Fruit fly (Drosophila melanogaster): Measurements from ENCODE around the gene CG7800.
A peak's percentile ranks its signal among the peaks of the same experiment; 100 is the strongest.

Gene CG7800

dm6 chr3R:8251532-8251931 is 33.8 kb downstream of the CG7800 start:
- TF ChIP-seq CG12768 (GFP tag; optimal IDR thresholded peaks at IDR 0.05) (no peak), CG7045 (GFP tag; optimal IDR thresholded peaks at IDR 0.05) (no peak), CG7101 (tag; optimal IDR thresholded peaks at IDR 0.05) (no peak), pad (GFP tag; optimal IDR thresholded peaks at IDR 0.05) (no peak), CG1620 (GFP tag; optimal IDR thresholded peaks at IDR 0.05) (no peak)

DNA sequence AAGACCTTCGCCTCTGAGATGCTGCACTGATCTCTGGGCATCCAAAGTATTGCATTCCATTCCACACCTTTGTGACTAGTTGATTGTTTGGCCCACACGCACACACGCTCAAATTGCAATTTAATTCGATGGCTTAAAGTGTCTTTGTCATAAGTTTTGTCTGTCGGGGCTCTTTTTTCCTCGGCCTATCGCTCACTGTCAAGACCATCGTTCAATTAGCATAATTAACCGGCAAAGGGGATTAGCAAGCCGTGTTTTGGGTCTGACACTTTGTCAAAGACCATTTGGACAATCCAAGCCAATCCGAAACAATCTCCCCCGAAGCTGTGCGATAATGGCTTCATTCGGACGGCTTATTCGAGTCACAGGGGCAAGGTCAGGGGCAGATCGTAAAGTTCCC is 36.6 kb downstream of the CG7800 start:
- TF ChIP-seq bab1 (GFP tag; optimal IDR thresholded peaks at IDR 0.05): no peak
- TF ChIP-seq CG7045 (GFP tag; optimal IDR thresholded peaks at IDR 0.05): no peak
- TF ChIP-seq CG33017 (tag; optimal IDR thresholded peaks at IDR 0.05): no peak
- TF ChIP-seq Mnt (GFP tag; optimal IDR thresholded peaks at IDR 0.05): no peak
- TF ChIP-seq ovo (GFP tag; optimal IDR thresholded peaks at IDR 0.05): no peak
- TF ChIP-seq CG12768 (GFP tag; optimal IDR thresholded peaks at IDR 0.05): no peak
- TF ChIP-seq CG1620 (GFP tag; optimal IDR thresholded peaks at IDR 0.05): no peak
- no peak for TF ChIP-seq CG5204 (GFP tag; optimal IDR thresholded peaks at IDR 0.05)
- no peak for TF ChIP-seq CG14711 (tag; optimal IDR thresholded peaks at IDR 0.05)
- no peak for TF ChIP-seq kay (GFP tag; ENCODE audit: borderline replicate concordance)
- TF ChIP-seq Clk (GFP tag; optimal IDR thresholded peaks at IDR 0.05): no peak
- TF ChIP-seq pad (GFP tag; optimal IDR thresholded peaks at IDR 0.05): no peak
- TF ChIP-seq cnc (optimal IDR thresholded peaks at IDR 0.05): no peak
- TF ChIP-seq CG11617 (GFP tag; optimal IDR thresholded peaks at IDR 0.05): no peak
- TF ChIP-seq CG7101 (tag; optimal IDR thresholded peaks at IDR 0.05): no peak
- no peak for TF ChIP-seq tj (GFP tag; optimal IDR thresholded peaks at IDR 0.05)
- no peak for TF ChIP-seq toe (GFP tag; optimal IDR thresholded peaks at IDR 0.05)
- TF ChIP-seq Hr96 (GFP tag; optimal IDR thresholded peaks at IDR 0.05): no peak

dm6 chr3R:8256040-8256439 is 38.3 kb downstream of the CG7800 start:
- no peak for TF ChIP-seq Hr96 (GFP tag; optimal IDR thresholded peaks at IDR 0.05)
- TF ChIP-seq ovo (GFP tag; optimal IDR thresholded peaks at IDR 0.05): no peak
- no peak for TF ChIP-seq CG11617 (GFP tag; optimal IDR thresholded peaks at IDR 0.05)
- no peak for TF ChIP-seq CG7045 (GFP tag; optimal IDR thresholded peaks at IDR 0.05)
- no peak for TF ChIP-seq CG5204 (GFP tag; optimal IDR thresholded peaks at IDR 0.05)
- no peak for TF ChIP-seq pad (GFP tag; optimal IDR thresholded peaks at IDR 0.05)
- TF ChIP-seq Clk (GFP tag; optimal IDR thresholded peaks at IDR 0.05): no peak
- no peak for TF ChIP-seq CG14711 (tag; optimal IDR thresholded peaks at IDR 0.05)
- TF ChIP-seq toe (GFP tag; optimal IDR thresholded peaks at IDR 0.05): no peak
- TF ChIP-seq tj (GFP tag; optimal IDR thresholded peaks at IDR 0.05): no peak
- no peak for TF ChIP-seq cnc (optimal IDR thresholded peaks at IDR 0.05)
- no peak for TF ChIP-seq cic (GFP tag; optimal IDR thresholded peaks at IDR 0.05)
- TF ChIP-seq bab1 (GFP tag; optimal IDR thresholded peaks at IDR 0.05): no peak
- no peak for TF ChIP-seq kay (GFP tag; ENCODE audit: borderline replicate concordance)
- no peak for TF ChIP-seq CG33017 (tag; optimal IDR thresholded peaks at IDR 0.05)
- no peak for TF ChIP-seq Crg-1 (GFP tag; optimal IDR thresholded peaks at IDR 0.05)
- no peak for TF ChIP-seq CG7101 (tag; optimal IDR thresholded peaks at IDR 0.05)
- no peak for TF ChIP-seq Mnt (GFP tag; optimal IDR thresholded peaks at IDR 0.05)
- no peak for TF ChIP-seq CG12768 (GFP tag; optimal IDR thresholded peaks at IDR 0.05)
- no peak for TF ChIP-seq CG1620 (GFP tag; optimal IDR thresholded peaks at IDR 0.05)

DNA sequence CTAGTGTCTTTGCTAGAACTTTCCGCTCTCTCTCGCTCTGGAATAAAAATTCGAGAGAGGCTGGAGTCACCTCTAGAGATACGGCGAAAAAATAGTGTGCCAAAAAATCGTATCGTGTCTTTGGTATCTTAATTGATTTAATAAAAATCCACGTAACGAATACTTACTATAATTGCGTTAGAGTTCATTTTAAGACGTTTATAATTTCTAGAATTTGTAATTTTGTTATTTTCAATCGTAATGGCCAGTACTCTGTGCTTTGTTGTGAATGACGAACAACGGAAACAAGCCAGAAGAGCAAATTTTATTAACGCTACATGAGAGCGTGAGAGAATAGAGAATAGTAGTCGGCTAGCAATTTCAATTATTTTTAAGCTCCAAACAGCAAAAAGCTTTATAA is 43.9 kb downstream of the CG7800 start:
- no peak for TF ChIP-seq Mnt (GFP tag; optimal IDR thresholded peaks at IDR 0.05)
- no peak for TF ChIP-seq bab1 (GFP tag; optimal IDR thresholded peaks at IDR 0.05)
- peak; percentile 8 for TF ChIP-seq ovo (GFP tag; optimal IDR thresholded peaks at IDR 0.05)
- TF ChIP-seq CG14711 (tag; optimal IDR thresholded peaks at IDR 0.05): no peak
- no peak for TF ChIP-seq CG5204 (GFP tag; optimal IDR thresholded peaks at IDR 0.05)
- peak; percentile 92 for TF ChIP-seq kay (GFP tag; ENCODE audit: borderline replicate concordance)
- no peak for TF ChIP-seq CG12768 (GFP tag; optimal IDR thresholded peaks at IDR 0.05)
- TF ChIP-seq CG33017 (tag; optimal IDR thresholded peaks at IDR 0.05): peak; percentile 4
- no peak for TF ChIP-seq CG7045 (GFP tag; optimal IDR thresholded peaks at IDR 0.05)

- TF ChIP-seq pad (GFP tag; optimal IDR thresholded peaks at IDR 0.05): peak; percentile 68
- no peak for TF ChIP-seq kay (GFP tag; ENCODE audit: borderline replicate concordance)
- no peak for TF ChIP-seq cic (GFP tag; optimal IDR thresholded peaks at IDR 0.05)
- TF ChIP-seq toe (GFP tag; optimal IDR thresholded peaks at IDR 0.05): peak; percentile 79
- peak; percentile 86 for TF ChIP-seq CG12768 (GFP tag; optimal IDR thresholded peaks at IDR 0.05)
- TF ChIP-seq Hr96 (GFP tag; optimal IDR thresholded peaks at IDR 0.05): peak; percentile 47
- TF ChIP-seq bab1 (GFP tag; optimal IDR thresholded peaks at IDR 0.05): peak; percentile 51
- peak; percentile 73 for TF ChIP-seq CG33017 (tag; optimal IDR thresholded peaks at IDR 0.05)
- peak; percentile 66 for TF ChIP-seq CG14711 (tag; optimal IDR thresholded peaks at IDR 0.05)
- peak; percentile 44 for TF ChIP-seq Crg-1 (GFP tag; optimal IDR thresholded peaks at IDR 0.05)
- TF ChIP-seq cnc (optimal IDR thresholded peaks at IDR 0.05): no peak
- peak; percentile 68 for TF ChIP-seq CG1620 (GFP tag; optimal IDR thresholded peaks at IDR 0.05)
- TF ChIP-seq Clk (GFP tag; optimal IDR thresholded peaks at IDR 0.05): no peak
- peak; percentile 53 for TF ChIP-seq tj (GFP tag; optimal IDR thresholded peaks at IDR 0.05)
- TF ChIP-seq CG7045 (GFP tag; optimal IDR thresholded peaks at IDR 0.05): peak; percentile 70
- TF ChIP-seq ovo (GFP tag; optimal IDR thresholded peaks at IDR 0.05): peak; percentile 64
- TF ChIP-seq CG7101 (tag; optimal IDR thresholded peaks at IDR 0.05): peak; percentile 77
- peak; percentile 63 for TF ChIP-seq Mnt (GFP tag; optimal IDR thresholded peaks at IDR 0.05)
- peak; percentile 69 for TF ChIP-seq CG5204 (GFP tag; optimal IDR thresholded peaks at IDR 0.05)
- TF ChIP-seq CG11617 (GFP tag; optimal IDR thresholded peaks at IDR 0.05): peak; percentile 84
Measured at dm6 chr3R:8264302-8265080, 46.7 kb downstream of the CG7800 start, which contains the start of the genes RPA1 and Mcm2. RPA1 (minus strand) TSS chr3R:8264451. Mcm2 (plus strand) TSS chr3R:8264970.

Measured in whole organism, adult.